Worm (Caenorhabditis elegans) whole organism, late embryonic: ENCODE measurements around the gene mrps-2.

Source experiments
- ceh-24 ChIP-seq: sonication (generic microtip); optimal IDR thresholded peaks from 2 replicates; lab custom pipeline; 2016; ENCODE audit warnings: mild to moderate bottlenecking, missing genetic modification characterization, missing compliant biosample characterization
- npax-4 ChIP-seq: sonication (generic microtip); optimal IDR thresholded peaks from 2 replicates; lab custom pipeline; 2016; ENCODE audit warnings: missing genetic modification characterization, missing compliant biosample characterization
- pha-4 ChIP-seq: fragments of 150-350 bp; optimal IDR thresholded peaks from 2 replicates; lab custom pipeline; 2018; ENCODE audit warnings: missing biosample characterization, missing genetic modification reagents, missing genetic modification characterization
- ref-2 ChIP-seq: sonication (generic microtip); optimal IDR thresholded peaks from 2 replicates; lab custom pipeline; 2016; ENCODE audit warnings: missing genetic modification characterization, missing compliant biosample characterization
- unc-86 ChIP-seq: sonication (generic microtip); optimal IDR thresholded peaks from 2 replicates; lab custom pipeline; 2016; ENCODE audit warnings: missing genetic modification characterization, missing compliant biosample characterization

ce11 chrV:8494260-8494939 lies 28.9 kb downstream of the mrps-2 start, which contains the start of gene pxn-1:
- TF ChIP-seq pha-4 (tag; lab: Kevin White, UChicago) (no peak), npax-4 (no peak), ref-2 (tag; lab: Kevin White, UChicago) (no peak), ceh-24 (tag; lab: Kevin White, UChicago) (no peak), unc-86 (tag; lab: Kevin White, UChicago) (no peak)
